Fruit fly (Drosophila melanogaster) whole organism, embryonic: ENCODE measurements around the gene Acf.

Experiments used
- Adf1 ChIP-seq: fragments of 200-800 bp; sonication (Bioruptor generic); IDR thresholded peaks from 2 replicates; pipeline ENCODE4 v1.3.6; 2022; ENCODE audit warnings: missing biosample characterization, missing genetic modification characterization
- CG18476 ChIP-seq: fragments of 200-800 bp; sonication (Bioruptor generic); optimal IDR thresholded peaks from 2 replicates; lab custom pipeline; 2016; ENCODE audit warnings: missing biosample characterization, mild to moderate bottlenecking, missing genetic modification characterization
- CG7987 ChIP-seq: fragments of 200-800 bp; sonication (Bioruptor generic); optimal IDR thresholded peaks from 2 replicates; lab custom pipeline; 2018; ENCODE audit warnings: missing biosample characterization, mild to moderate bottlenecking, missing genetic modification characterization, moderate library complexity
- CG9727 ChIP-seq: fragments of 200-800 bp; sonication (Bioruptor generic); optimal IDR thresholded peaks from 3 replicates; lab custom pipeline; 2017; ENCODE audit warnings: missing biosample characterization, mild to moderate bottlenecking, missing genetic modification characterization
- corto ChIP-seq: fragments of 200-800 bp; sonication (Bioruptor generic); optimal IDR thresholded peaks from 2 replicates; lab custom pipeline; 2016; ENCODE audit warnings: missing biosample characterization, mild to moderate bottlenecking, missing genetic modification characterization, moderate library complexity
- luna ChIP-seq: fragments of 200-800 bp; sonication (Bioruptor generic); optimal IDR thresholded peaks from 2 replicates; lab custom pipeline; 2016; ENCODE audit warnings: missing biosample characterization, missing genetic modification characterization
- pum ChIP-seq: fragments of 200-800 bp; sonication (Bioruptor generic); optimal IDR thresholded peaks from 2 replicates; lab custom pipeline; 2016; ENCODE audit warnings: missing biosample characterization, missing genetic modification characterization

- TF ChIP-seq Adf1 (GFP tag; lab: Robert Waterston, UW) = no peak
- no peak for TF ChIP-seq CG9727
- no peak for TF ChIP-seq luna (GFP tag; lab: Kevin White, UChicago)
- TF ChIP-seq pum (GFP tag; lab: Kevin White, UChicago) = no peak
- TF ChIP-seq corto (GFP tag; lab: Kevin White, UChicago) = no peak
- TF ChIP-seq CG7987 (GFP tag; lab: Kevin White, UChicago) = no peak
- no peak for TF ChIP-seq CG18476 (GFP tag; lab: Kevin White, UChicago)
These were observed 19.2 kb downstream of the Acf start for dm6 chr3R:31812976-31813298.
